Worm (Caenorhabditis elegans): ENCODE results near the gene C04E6.8.

- TF ChIP-seq fkh-10 (GFP tag; optimal IDR thresholded peaks at IDR 0.05) (no peak), unc-55 (GFP tag; optimal IDR thresholded peaks at IDR 0.05) (no peak), rnt-1 (tag; optimal IDR thresholded peaks at IDR 0.05) (no peak)
These were observed 33.2 kb upstream of the C04E6.8 start for ce11 chrV:5916862-5917261.

Data from whole organism, late embryonic.